Fruit fly (Drosophila melanogaster) whole organism, embryonic: ENCODE data around the gene Prm.

Source experiments
- Asciz ChIP-seq: fragments of 200-800 bp; sonication (Bioruptor generic); optimal IDR thresholded peaks from 2 replicates; lab custom pipeline; 2017; ENCODE audit warnings: missing biosample characterization, mild to moderate bottlenecking, missing genetic modification characterization, missing genetic modification reagents
- Awh ChIP-seq: fragments of 200-800 bp; sonication (Bioruptor generic); IDR thresholded peaks from 2 replicates; pipeline ENCODE4, ENCODE4 v1.3.6; 2022; ENCODE audit warnings: missing biosample characterization, missing genetic modification characterization
- Bgb ChIP-seq: fragments of 200-800 bp; sonication (Bioruptor generic); IDR thresholded peaks from 2 replicates; pipeline ENCODE4 v1.3.6; 2022; ENCODE audit warnings: missing biosample characterization, missing genetic modification characterization; ENCODE audit not compliant: partially characterized antibody
- CG10147 ChIP-seq: fragments of 200-800 bp; sonication (Bioruptor generic); optimal IDR thresholded peaks from 2 replicates; lab custom pipeline; 2019; ENCODE audit warnings: missing biosample characterization, mild to moderate bottlenecking, missing genetic modification characterization, moderate library complexity
- CG10267 ChIP-seq: fragments of 200-800 bp; sonication (Bioruptor generic); optimal IDR thresholded peaks from 2 replicates; lab custom pipeline; 2018; ENCODE audit warnings: missing biosample characterization, mild to moderate bottlenecking, missing genetic modification characterization, moderate library complexity
- CG10979 ChIP-seq: fragments of 200-800 bp; sonication (Bioruptor generic); optimal IDR thresholded peaks from 2 replicates; lab custom pipeline; 2018; ENCODE audit warnings: missing biosample characterization, mild to moderate bottlenecking, missing genetic modification characterization, moderate library complexity
- CG13894 ChIP-seq: fragments of 200-800 bp; sonication (Bioruptor generic); optimal IDR thresholded peaks from 3 replicates; lab custom pipeline; 2018; ENCODE audit warnings: missing biosample characterization, mild to moderate bottlenecking, missing genetic modification characterization, moderate library complexity
- CG18476 ChIP-seq: fragments of 200-800 bp; sonication (Bioruptor generic); optimal IDR thresholded peaks from 2 replicates; lab custom pipeline; 2016; ENCODE audit warnings: missing biosample characterization, mild to moderate bottlenecking, missing genetic modification characterization
- CG2120 ChIP-seq: fragments of 200-800 bp; sonication (Bioruptor generic); optimal IDR thresholded peaks from 3 replicates; lab custom pipeline; 2016; ENCODE audit warnings: missing biosample characterization, missing genetic modification characterization
- CG2202 ChIP-seq: fragments of 200-800 bp; sonication (Bioruptor generic); optimal IDR thresholded peaks from 2 replicates; lab custom pipeline; 2018; ENCODE audit warnings: missing biosample characterization, mild to moderate bottlenecking, missing genetic modification characterization
- CG31441 ChIP-seq: fragments of 200-800 bp; sonication (Bioruptor generic); IDR thresholded peaks from 2 replicates; pipeline ENCODE4 v1.3.6; 2022; ENCODE audit warnings: missing biosample characterization, missing genetic modification characterization
- CG32532 ChIP-seq: fragments of 200-800 bp; sonication (Bioruptor generic); IDR thresholded peaks from 2 replicates; pipeline ENCODE4 v1.3.6; 2022; ENCODE audit warnings: missing biosample characterization, missing genetic modification characterization
- CG33213 ChIP-seq: fragments of 200-800 bp; sonication (Bioruptor generic); optimal IDR thresholded peaks from 3 replicates; lab custom pipeline; 2016; ENCODE audit warnings: missing biosample characterization, missing genetic modification characterization
- CG3995 ChIP-seq: fragments of 200-800 bp; sonication (Bioruptor generic); optimal IDR thresholded peaks from 3 replicates; lab custom pipeline; 2016; ENCODE audit warnings: missing biosample characterization, missing genetic modification characterization
- CG4282 ChIP-seq: fragments of 200-800 bp; sonication (Bioruptor generic); optimal IDR thresholded peaks from 2 replicates; lab custom pipeline; 2016; ENCODE audit warnings: missing biosample characterization, missing genetic modification characterization
- CG4730 ChIP-seq: fragments of 200-800 bp; sonication (Bioruptor generic); IDR thresholded peaks from 2 replicates; pipeline ENCODE4 v1.3.6; 2022; ENCODE audit warnings: missing biosample characterization, missing genetic modification characterization
- CG7271 ChIP-seq: fragments of 200-800 bp; sonication (Bioruptor generic); optimal IDR thresholded peaks from 2 replicates; lab custom pipeline; 2018; ENCODE audit warnings: missing biosample characterization, mild to moderate bottlenecking, missing genetic modification characterization, moderate library complexity
- CG7357 ChIP-seq: fragments of 200-800 bp; sonication (Bioruptor generic); IDR thresholded peaks from 3 replicates; pipeline ENCODE4 v1.3.6; 2022; ENCODE audit warnings: missing biosample characterization, missing genetic modification characterization
- CG8944 ChIP-seq: fragments of 200-800 bp; sonication (Bioruptor generic); optimal IDR thresholded peaks from 3 replicates; lab custom pipeline; 2016; ENCODE audit warnings: missing biosample characterization, missing genetic modification characterization
- CG9215 ChIP-seq: fragments of 200-800 bp; sonication (Bioruptor generic); IDR thresholded peaks from 2 replicates; pipeline ENCODE4 v1.3.6; 2022; ENCODE audit warnings: missing biosample characterization, missing genetic modification characterization
- CG9437 ChIP-seq: fragments of 200-800 bp; sonication (Bioruptor generic); optimal IDR thresholded peaks from 2 replicates; lab custom pipeline; 2018; ENCODE audit warnings: missing biosample characterization, mild to moderate bottlenecking, missing genetic modification characterization
- Dad ChIP-seq: fragments of 200-800 bp; sonication (Bioruptor generic); optimal IDR thresholded peaks from 3 replicates; lab custom pipeline; 2016; ENCODE audit warnings: missing biosample characterization, missing genetic modification characterization
- Dbx ChIP-seq: fragments of 200-800 bp; sonication (Bioruptor generic); IDR thresholded peaks from 3 replicates; pipeline ENCODE4 v1.3.6; 2022; ENCODE audit warnings: missing biosample characterization, missing genetic modification characterization
- Ets65A ChIP-seq: fragments of 200-800 bp; sonication (Bioruptor generic); peaks from one replicate; lab custom pipeline; 2016; ENCODE audit warnings: missing biosample characterization, missing genetic modification characterization
- Gsc ChIP-seq: fragments of 200-800 bp; sonication (Bioruptor generic); IDR thresholded peaks from 2 replicates; pipeline ENCODE4 v1.3.6; 2022; ENCODE audit warnings: missing biosample characterization, missing genetic modification characterization
- Gug ChIP-seq: fragments of 200-800 bp; sonication (Bioruptor generic); IDR thresholded peaks from 4 replicates; pipeline ENCODE4 v1.3.6; 2022; ENCODE audit warnings: missing biosample characterization, missing genetic modification characterization
- Jarid2 ChIP-seq: fragments of 200-800 bp; sonication (Bioruptor generic); optimal IDR thresholded peaks from 3 replicates; lab custom pipeline; 2017; ENCODE audit warnings: mild to moderate bottlenecking, missing biosample characterization, missing genetic modification reagents, missing genetic modification characterization
- MBD-R2 ChIP-seq: fragments of 200-800 bp; sonication (Bioruptor generic); IDR thresholded peaks from 2 replicates; pipeline ENCODE4 v1.3.6; 2022; ENCODE audit warnings: missing biosample characterization, missing genetic modification characterization
- Med ChIP-seq: fragments of 200-800 bp; sonication (Bioruptor generic); peaks from one replicate; lab custom pipeline; 2016; ENCODE audit warnings: missing biosample characterization, missing genetic modification characterization, mild to moderate bottlenecking, inconsistent platforms, moderate library complexity
- Mes4 ChIP-seq: fragments of 200-800 bp; sonication (Bioruptor generic); optimal IDR thresholded peaks from 2 replicates; lab custom pipeline; 2016; ENCODE audit warnings: missing biosample characterization, missing genetic modification characterization
- NfI ChIP-seq: fragments of 200-800 bp; sonication (Bioruptor generic); optimal IDR thresholded peaks from 3 replicates; lab custom pipeline; 2018; ENCODE audit warnings: missing biosample characterization, mild to moderate bottlenecking, missing genetic modification characterization, moderate library complexity
- Side ChIP-seq: fragments of 200-800 bp; sonication (Bioruptor generic); optimal IDR thresholded peaks from 2 replicates; lab custom pipeline; 2016; ENCODE audit warnings: missing biosample characterization, missing genetic modification characterization
- Ssrp ChIP-seq: fragments of 200-800 bp; sonication (Bioruptor generic); optimal IDR thresholded peaks from 2 replicates; lab custom pipeline; 2018; ENCODE audit warnings: missing biosample characterization, mild to moderate bottlenecking, missing genetic modification characterization, moderate library complexity
- Tbp ChIP-seq: fragments of >200 bp; optimal IDR thresholded peaks from 2 replicates; lab custom pipeline; 2018; ENCODE audit warnings: missing biosample characterization, missing genetic modification characterization
- bigmax ChIP-seq: fragments of 200-800 bp; sonication (Bioruptor generic); optimal IDR thresholded peaks from 2 replicates; lab custom pipeline; 2018; ENCODE audit warnings: missing biosample characterization, mild to moderate bottlenecking, missing genetic modification characterization
- chinmo ChIP-seq: fragments of 200-800 bp; sonication (Bioruptor generic); IDR thresholded peaks from 4 replicates; pipeline ENCODE4 v1.3.6; 2022; ENCODE audit warnings: missing biosample characterization, missing genetic modification characterization; ENCODE audit not compliant: partially characterized antibody
- crc ChIP-seq: fragments of 200-800 bp; sonication (Bioruptor generic); optimal IDR thresholded peaks from 2 replicates; lab custom pipeline; 2016; ENCODE audit warnings: missing biosample characterization, missing genetic modification characterization
- danr ChIP-seq: fragments of 200-800 bp; sonication (Bioruptor generic); IDR thresholded peaks from 2 replicates; pipeline ENCODE4 v1.3.6; 2022; ENCODE audit warnings: missing biosample characterization, missing genetic modification characterization
- ems ChIP-seq: fragments of 200-800 bp; sonication (Bioruptor generic); optimal IDR thresholded peaks from 3 replicates; lab custom pipeline; 2016; ENCODE audit warnings: missing biosample characterization, missing genetic modification characterization
- fd64A ChIP-seq: fragments of 200-800 bp; sonication (Bioruptor generic); optimal IDR thresholded peaks from 3 replicates; lab custom pipeline; 2018; ENCODE audit warnings: missing biosample characterization, mild to moderate bottlenecking, missing genetic modification characterization
- grn ChIP-seq: fragments of 200-800 bp; sonication (Bioruptor generic); optimal IDR thresholded peaks from 3 replicates; lab custom pipeline; 2017; ENCODE audit warnings: missing biosample characterization, missing genetic modification characterization
- ham ChIP-seq: fragments of 200-800 bp; sonication (Bioruptor generic); IDR thresholded peaks from 2 replicates; pipeline ENCODE4 v1.3.6; 2022; ENCODE audit warnings: missing biosample characterization, missing genetic modification characterization
- hb ChIP-seq: fragments of 200-800 bp; sonication (Bioruptor generic); IDR thresholded peaks from 3 replicates; pipeline ENCODE4 v1.3.6; 2022; ENCODE audit warnings: missing biosample characterization, missing genetic modification characterization; ENCODE audit not compliant: partially characterized antibody
- otp ChIP-seq: fragments of 200-800 bp; sonication (Bioruptor generic); IDR thresholded peaks from 3 replicates; pipeline ENCODE4, ENCODE4 v1.3.6; 2022; ENCODE audit warnings: missing biosample characterization, missing genetic modification characterization
- run ChIP-seq: fragments of 200-800 bp; sonication (Bioruptor generic); optimal IDR thresholded peaks from 3 replicates; lab custom pipeline; 2018; ENCODE audit warnings: missing biosample characterization, mild to moderate bottlenecking, missing genetic modification characterization
- sens-2 ChIP-seq: fragments of 200-800 bp; sonication (Bioruptor generic); IDR thresholded peaks from 2 replicates; pipeline ENCODE4 v1.3.6; 2022; ENCODE audit warnings: missing biosample characterization, missing genetic modification characterization
- sr ChIP-seq: fragments of 200-800 bp; sonication (Bioruptor generic); IDR thresholded peaks from 3 replicates; pipeline ENCODE4 v1.3.6; 2022; ENCODE audit warnings: missing biosample characterization, missing genetic modification characterization
- tgo ChIP-seq: fragments of 200-800 bp; sonication (Bioruptor generic); IDR thresholded peaks from 3 replicates; pipeline ENCODE4 v1.3.6; 2022; ENCODE audit warnings: missing biosample characterization, missing genetic modification characterization
- tio ChIP-seq: fragments of 200-800 bp; sonication (Bioruptor generic); optimal IDR thresholded peaks from 2 replicates; lab custom pipeline; 2017; ENCODE audit warnings: missing biosample characterization, missing genetic modification characterization, inconsistent platforms
- ttk ChIP-seq: fragments of 200-800 bp; sonication (Bioruptor generic); IDR thresholded peaks from 2 replicates; pipeline ENCODE4 v2.1.2; 2022; ENCODE audit warnings: missing biosample characterization, missing genetic modification characterization
- zf30C ChIP-seq: fragments of 200-800 bp; sonication (Bioruptor generic); optimal IDR thresholded peaks from 3 replicates; lab custom pipeline; 2018; ENCODE audit warnings: missing biosample characterization, mild to moderate bottlenecking, missing genetic modification characterization

Gene Prm

DNA sequence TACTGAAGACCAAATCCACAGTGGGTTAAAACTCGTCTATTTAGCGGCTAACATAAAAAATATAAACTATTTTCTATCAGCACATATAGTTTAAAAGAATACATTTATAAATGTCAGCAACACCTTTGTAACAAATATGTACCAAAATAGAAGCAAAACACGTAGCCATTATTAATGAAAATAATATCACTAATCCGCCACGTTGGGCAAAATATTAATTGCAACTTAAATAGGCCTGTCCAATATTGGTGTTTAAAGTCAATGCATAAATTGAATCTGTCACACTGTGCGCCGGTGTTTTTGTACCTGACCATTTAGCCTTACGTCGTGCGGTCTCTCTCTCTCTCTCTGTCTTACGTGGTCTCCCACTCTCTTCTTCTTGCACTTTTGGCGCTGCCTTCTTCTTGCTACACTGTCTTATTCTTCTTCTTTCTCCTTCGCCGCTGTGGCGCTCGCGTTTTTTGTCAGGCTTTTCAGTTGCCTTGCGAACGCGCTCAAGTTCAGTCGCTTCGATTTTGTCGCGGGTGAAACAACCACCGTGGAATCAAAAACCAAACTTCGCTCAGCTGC is 20.9 kb upstream of the Prm start (continued):
- TF ChIP-seq crc (GFP tag; lab: Kevin White, UChicago) (peak; percentile 76), ham (GFP tag; lab: Robert Waterston, UW) (peak; percentile 93), danr (peak; percentile 97), Ssrp (tag; lab: Kevin White, UChicago) (peak; percentile 99), grn (peak; percentile 71), CG32532 (GFP tag; lab: Robert Waterston, UW) (peak; percentile 98), CG7271 (tag; lab: Kevin White, UChicago) (peak; percentile 18), Tbp (GFP tag; lab: Kevin White, UChicago) (no peak), CG10979 (peak; percentile 98), ems (GFP tag; lab: Kevin White, UChicago) (peak; percentile 94), CG2120 (GFP tag; lab: Kevin White, UChicago) (peak; percentile 99), CG7357 (GFP tag; lab: Robert Waterston, UW) (peak; percentile 96), CG31441 (peak; percentile 98), Awh (GFP tag; lab: Robert Waterston, UW) (peak; percentile 97), CG33213 (GFP tag; lab: Kevin White, UChicago) (peak; percentile 86), bigmax (no peak), Jarid2 (peak; percentile 97), run (tag; lab: Kevin White, UChicago) (peak; percentile 96), tgo (peak; percentile 98), CG9437 (GFP tag; lab: Kevin White, UChicago) (peak; percentile 100), tio (GFP tag; lab: Kevin White, UChicago) (peak; percentile 99), CG10267 (tag; lab: Kevin White, UChicago) (peak; percentile 77), Side (GFP tag; lab: Kevin White, UChicago) (peak; percentile 96), ttk (GFP tag; lab: Robert Waterston, UW) (peak; percentile 96), Dad (GFP tag; lab: Kevin White, UChicago) (peak; percentile 94), CG2202 (peak; percentile 97), MBD-R2 (GFP tag; lab: Robert Waterston, UW) (peak; percentile 90), Mes4 (GFP tag; lab: Kevin White, UChicago) (peak; percentile 97), fd64A (GFP tag; lab: Kevin White, UChicago) (peak; percentile 95), CG9215 (GFP tag; lab: Robert Waterston, UW) (peak; percentile 97), Gug (GFP tag; lab: Robert Waterston, UW) (peak; percentile 98), Asciz (GFP tag; lab: Kevin White, UChicago) (peak; percentile 96), CG4282 (GFP tag; lab: Kevin White, UChicago) (peak; percentile 97), CG8944 (GFP tag; lab: Kevin White, UChicago) (peak; percentile 97), Bgb (GFP tag; lab: Robert Waterston, UW) (peak; percentile 47), hb (GFP tag; lab: Robert Waterston, UW) (peak; percentile 59; the same call in 1 of the 3 replicates), CG10147 (peak; percentile 97), Ets65A (GFP tag; lab: Kevin White, UChicago) (peak; percentile 95), sens-2 (GFP tag; lab: Robert Waterston, UW) (peak; percentile 90), CG3995 (GFP tag; lab: Kevin White, UChicago) (peak; percentile 82), otp (GFP tag; lab: Robert Waterston, UW) (peak; percentile 94), sr (peak; percentile 83), Med (peak; percentile 98), Gsc (peak; percentile 96), chinmo (GFP tag; lab: Robert Waterston, UW) (peak; percentile 95; the same call in 3 of the 4 replicates), zf30C (GFP tag; lab: Kevin White, UChicago) (no peak), CG13894 (tag; lab: Kevin White, UChicago) (peak; percentile 85), Dbx (GFP tag; lab: Robert Waterston, UW) (peak; percentile 97), CG4730 (GFP tag; lab: Robert Waterston, UW) (peak; percentile 97), NfI (GFP tag; lab: Kevin White, UChicago) (peak; percentile 99), CG18476 (GFP tag; lab: Kevin White, UChicago) (peak; percentile 97)
